Fruit fly (Drosophila melanogaster): ENCODE measurements around the gene Spn38F.

DNA sequence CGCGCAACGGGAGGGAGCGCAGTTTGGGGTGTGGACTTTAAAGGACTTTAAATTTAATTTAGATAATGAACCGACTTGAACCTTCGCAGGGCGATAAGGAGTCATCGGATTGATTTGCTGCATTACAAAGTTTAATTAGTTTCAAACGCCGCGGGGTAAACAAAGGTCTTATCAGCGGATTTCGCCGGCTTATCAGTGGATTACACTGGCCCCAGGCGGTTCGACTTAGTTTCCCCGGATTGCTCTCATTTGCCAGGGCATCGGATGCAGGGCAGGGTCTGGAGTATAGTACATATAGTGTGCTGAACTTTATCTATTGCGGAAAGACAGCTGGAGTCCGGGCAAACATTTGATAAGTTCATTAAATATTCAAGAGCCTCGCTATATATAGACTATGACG, 40.7 kb upstream of the Spn38F start:
- TF ChIP-seq CG8478 (optimal IDR thresholded peaks at IDR 0.05) (no peak), CTCF (optimal IDR thresholded peaks at IDR 0.05) (no peak)
